Worm (Caenorhabditis elegans) whole organism, young adult: ENCODE data around the gene morc-1.

Source experiments
- ZK185.1 ChIP-seq: sonication (generic microtip); optimal IDR thresholded peaks from 2 replicates; lab custom pipeline; 2016; ENCODE audit warnings: mild to moderate bottlenecking, missing genetic modification characterization, missing compliant biosample characterization; ENCODE audit not compliant: poor library complexity, severe bottlenecking
- athp-1 ChIP-seq: sonication (generic microtip); optimal IDR thresholded peaks from 2 replicates; lab custom pipeline; 2017; ENCODE audit warnings: mild to moderate bottlenecking, missing genetic modification characterization, missing compliant biosample characterization
- bed-2 ChIP-seq: fragments of 200-800 bp; sonication (Bioruptor generic); IDR thresholded peaks from 2 replicates; pipeline ENCODE4 v1.3.6; 2022; ENCODE audit warnings: missing genetic modification reagents, missing genetic modification characterization, missing compliant biosample characterization
- fkh-3 ChIP-seq: sonication (generic microtip); optimal IDR thresholded peaks from 2 replicates; lab custom pipeline; 2016; ENCODE audit warnings: mild to moderate bottlenecking, missing genetic modification characterization, missing compliant biosample characterization
- him-1 ChIP-seq: sonication (generic microtip); optimal IDR thresholded peaks from 2 replicates; lab custom pipeline; 2016; ENCODE audit warnings: missing genotype, missing genetic modification reagents, missing genetic modification characterization, missing compliant biosample characterization
- madf-8 ChIP-seq: fragments of 200-800 bp; sonication (Bioruptor generic); conservative IDR thresholded peaks from 2 replicates; pipeline ENCODE4 v1.3.6; 2022; ENCODE audit warnings: missing genetic modification reagents, missing genetic modification characterization, missing compliant biosample characterization
- nhr-80 ChIP-seq: sonication (generic microtip); optimal IDR thresholded peaks from 2 replicates; lab custom pipeline; 2016; ENCODE audit warnings: missing genetic modification characterization, missing compliant biosample characterization
- snpc-4 ChIP-seq, 5 experiments: fragments of 150-350 bp in 1 of 5; sonication (generic microtip) in 4 of 5; optimal IDR thresholded peaks; 2 replicates each; lab custom pipeline; 2014 to 2018; ENCODE audit warnings: missing genetic modification characterization in 5 of 5, missing biosample characterization in 3 of 5, antibody characterized with exemption in 2 of 5, mild to moderate bottlenecking in 2 of 5, missing compliant biosample characterization in 2 of 5, missing genotype in 2 of 5, moderate library complexity in 2 of 5, missing genetic modification reagents in 1 of 5
- ztf-25 ChIP-seq: fragments of 200-800 bp; sonication (Bioruptor generic); IDR thresholded peaks from 2 replicates; pipeline ENCODE4 v1.3.6; 2022; ENCODE audit warnings: missing genetic modification reagents, missing genetic modification characterization, missing compliant biosample characterization

DNA sequence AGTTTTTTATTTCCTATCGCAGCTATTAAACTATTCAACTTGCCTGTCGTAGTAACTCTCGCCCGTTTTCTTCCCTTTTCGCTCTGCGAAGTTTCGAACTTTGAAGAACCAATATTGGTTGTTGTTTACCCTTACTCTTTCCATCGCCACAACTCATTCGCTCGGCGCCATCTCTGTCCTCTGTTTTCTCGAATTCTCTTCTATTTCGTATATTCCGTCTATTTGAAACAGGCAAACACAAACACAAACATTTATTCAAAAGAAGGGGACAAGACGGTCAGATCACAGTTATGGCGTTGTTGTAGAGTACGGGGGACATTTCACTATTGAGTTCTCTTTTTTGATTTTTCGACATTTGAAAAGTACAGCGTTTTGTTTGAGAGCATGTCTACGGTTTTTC, 16.1 kb upstream of the morc-1 start:
- no peak for TF ChIP-seq madf-8 (GFP tag; lab: Robert Waterston, UW)
- TF ChIP-seq him-1 = no peak
- TF ChIP-seq snpc-4 (GFP tag; optimal IDR thresholded peaks at IDR 0.05; lab: Kevin White, UChicago) = no peak
- TF ChIP-seq snpc-4 (tag; optimal IDR thresholded peaks at IDR 0.05; lab: Kevin White, UChicago) = no peak
- no peak for TF ChIP-seq bed-2 (GFP tag; lab: Robert Waterston, UW)
- TF ChIP-seq fkh-3 (tag; lab: Kevin White, UChicago) = no peak
- TF ChIP-seq nhr-80 (tag; lab: Kevin White, UChicago) = no peak
- TF ChIP-seq ZK185.1 = no peak
- TF ChIP-seq ztf-25 = no peak
- no peak for TF ChIP-seq athp-1 (tag; lab: Kevin White, UChicago)
